Worm (Caenorhabditis elegans) whole organism, L3 larva: ENCODE measurements around the gene F30B5.11.

Source experiments
- elt-2 ChIP-seq: sonication (generic microtip); optimal IDR thresholded peaks from 2 replicates; lab custom pipeline; 2016; ENCODE audit warnings: missing genetic modification reagents, mild to moderate bottlenecking, missing genetic modification characterization, missing compliant biosample characterization
- lin-39 ChIP-seq: fragments of 150-350 bp; optimal IDR thresholded peaks from 2 replicates; lab custom pipeline; 2018; ENCODE audit warnings: missing biosample characterization, missing genetic modification reagents, missing genetic modification characterization
- nhr-12 ChIP-seq: fragments of 150-350 bp; optimal IDR thresholded peaks from 2 replicates; lab custom pipeline; 2014; ENCODE audit warnings: missing biosample characterization, missing genetic modification characterization
- nhr-25 ChIP-seq: sonication (generic microtip); optimal IDR thresholded peaks from 2 replicates; lab custom pipeline; 2017; ENCODE audit warnings: missing biosample characterization, missing genetic modification characterization
- nhr-28 ChIP-seq: fragments of 150-350 bp; optimal IDR thresholded peaks from 2 replicates; lab custom pipeline; 2014; ENCODE audit warnings: missing biosample characterization, missing genetic modification characterization
- zag-1 ChIP-seq: fragments of 150-350 bp; optimal IDR thresholded peaks from 2 replicates; lab custom pipeline; 2014; ENCODE audit warnings: missing biosample characterization, missing genetic modification characterization

DNA sequence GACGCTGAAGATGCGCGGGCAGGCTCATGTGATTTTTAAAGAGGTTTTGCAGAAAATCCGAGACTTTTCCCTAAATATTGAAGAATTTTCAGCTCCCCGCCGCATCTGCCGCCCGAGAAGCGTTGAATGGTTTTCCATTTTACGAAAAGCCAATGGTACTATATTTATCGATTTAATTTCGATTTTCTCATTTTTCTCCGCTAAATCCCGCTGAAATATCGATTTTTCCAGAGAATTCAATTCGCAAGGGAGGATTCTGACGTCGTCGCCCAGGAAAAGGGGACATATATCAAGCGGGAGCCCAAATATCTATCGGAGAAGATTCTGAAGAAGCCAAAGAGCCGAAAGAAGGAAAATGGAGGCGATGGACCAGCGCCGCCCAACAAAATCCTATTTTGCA lies 47.6 kb downstream of the F30B5.11 start:
- no peak for TF ChIP-seq zag-1 (tag; lab: Kevin White, UChicago)
- no peak for TF ChIP-seq elt-2 (tag; lab: Kevin White, UChicago)
- TF ChIP-seq nhr-12 (tag; lab: Kevin White, UChicago): no peak
- no peak for TF ChIP-seq nhr-28
- no peak for TF ChIP-seq lin-39 (tag; lab: Kevin White, UChicago)
- TF ChIP-seq nhr-25 (tag; lab: Kevin White, UChicago): no peak
